Fruit fly (Drosophila melanogaster) whole organism, embryonic: ENCODE measurements around the gene CG17349.

Source experiments
- B-H2 ChIP-seq: fragments of 200-800 bp; sonication (Bioruptor generic); optimal IDR thresholded peaks from 2 replicates; lab custom pipeline; 2018; ENCODE audit warnings: missing biosample characterization, mild to moderate bottlenecking, missing genetic modification characterization
- CG10431 ChIP-seq: fragments of 200-800 bp; sonication (Bioruptor generic); optimal IDR thresholded peaks from 3 replicates; lab custom pipeline; 2018; ENCODE audit warnings: missing biosample characterization, mild to moderate bottlenecking, missing genetic modification characterization
- CG12236 ChIP-seq: fragments of 200-800 bp; sonication (Bioruptor generic); optimal IDR thresholded peaks from 2 replicates; lab custom pipeline; 2016; ENCODE audit warnings: missing biosample characterization, missing genetic modification characterization
- CG13894 ChIP-seq: fragments of 200-800 bp; sonication (Bioruptor generic); optimal IDR thresholded peaks from 3 replicates; lab custom pipeline; 2018; ENCODE audit warnings: missing biosample characterization, mild to moderate bottlenecking, missing genetic modification characterization, moderate library complexity
- CG14965 ChIP-seq: fragments of 200-800 bp; sonication (Bioruptor generic); optimal IDR thresholded peaks from 2 replicates; lab custom pipeline; 2016; ENCODE audit warnings: missing biosample characterization, missing genetic modification characterization, borderline replicate concordance
- CG15073 ChIP-seq: fragments of 200-800 bp; sonication (Bioruptor generic); optimal IDR thresholded peaks from 2 replicates; lab custom pipeline; 2016; ENCODE audit warnings: missing biosample characterization, missing genetic modification characterization
- CG1603 ChIP-seq: fragments of 200-800 bp; sonication (Bioruptor generic); optimal IDR thresholded peaks from 2 replicates; lab custom pipeline; 2019; ENCODE audit warnings: missing biosample characterization, mild to moderate bottlenecking, missing genetic modification characterization, moderate library complexity
- CG16779 ChIP-seq: fragments of 200-800 bp; sonication (Bioruptor generic); IDR thresholded peaks from 2 replicates; pipeline ENCODE4 v1.3.6; 2022; ENCODE audit warnings: missing biosample characterization, missing genetic modification characterization
- CG16815 ChIP-seq: fragments of 200-800 bp; sonication (Bioruptor generic); optimal IDR thresholded peaks from 3 replicates; lab custom pipeline; 2017; ENCODE audit warnings: missing biosample characterization, mild to moderate bottlenecking, missing genetic modification characterization
- CG17359 ChIP-seq: fragments of 200-800 bp; sonication (Bioruptor generic); optimal IDR thresholded peaks from 3 replicates; lab custom pipeline; 2018; ENCODE audit warnings: missing biosample characterization, mild to moderate bottlenecking, missing genetic modification characterization, moderate library complexity
- CG18599 ChIP-seq: fragments of 200-800 bp; sonication (Bioruptor generic); optimal IDR thresholded peaks from 3 replicates; lab custom pipeline; 2017; ENCODE audit warnings: missing biosample characterization, missing genetic modification characterization, mild to moderate bottlenecking, moderate library complexity, missing genetic modification reagents
- CG2202 ChIP-seq: fragments of 200-800 bp; sonication (Bioruptor generic); optimal IDR thresholded peaks from 2 replicates; lab custom pipeline; 2018; ENCODE audit warnings: missing biosample characterization, mild to moderate bottlenecking, missing genetic modification characterization
- CG33213 ChIP-seq: fragments of 200-800 bp; sonication (Bioruptor generic); optimal IDR thresholded peaks from 3 replicates; lab custom pipeline; 2016; ENCODE audit warnings: missing biosample characterization, missing genetic modification characterization
- CG3847 ChIP-seq: fragments of 200-800 bp; sonication (Bioruptor generic); IDR thresholded peaks from 2 replicates; pipeline ENCODE4 v1.3.6; 2022; ENCODE audit warnings: missing biosample characterization, missing genetic modification characterization
- CG4854 ChIP-seq: fragments of 200-800 bp; sonication (Bioruptor generic); optimal IDR thresholded peaks from 2 replicates; lab custom pipeline; 2016; ENCODE audit warnings: missing biosample characterization, missing genetic modification characterization, inconsistent platforms
- CG6683 ChIP-seq: fragments of 200-800 bp; sonication (Bioruptor generic); optimal IDR thresholded peaks from 2 replicates; lab custom pipeline; 2017; ENCODE audit warnings: missing biosample characterization, mild to moderate bottlenecking, missing genetic modification characterization, missing genetic modification reagents
- CHES-1-like ChIP-seq: fragments of 200-800 bp; sonication (Bioruptor generic); optimal IDR thresholded peaks from 2 replicates; lab custom pipeline; 2016; ENCODE audit warnings: missing biosample characterization, missing genetic modification characterization
- Drgx ChIP-seq: fragments of 200-800 bp; sonication (Bioruptor generic); IDR thresholded peaks from 2 replicates; pipeline ENCODE4 v1.3.6; 2022; ENCODE audit warnings: missing biosample characterization, missing genetic modification characterization
- E2f1 ChIP-seq: fragments of 200-800 bp; sonication (Bioruptor generic); IDR thresholded peaks from 2 replicates; pipeline ENCODE4 v1.3.6; 2022; ENCODE audit warnings: missing biosample characterization, missing genetic modification characterization
- Hey ChIP-seq: fragments of 200-800 bp; sonication (Bioruptor generic); optimal IDR thresholded peaks from 3 replicates; lab custom pipeline; 2018; ENCODE audit warnings: missing biosample characterization, mild to moderate bottlenecking, missing genetic modification characterization
- Hmx ChIP-seq: fragments of 200-800 bp; sonication (Bioruptor generic); optimal IDR thresholded peaks from 2 replicates; lab custom pipeline; 2016; ENCODE audit warnings: missing biosample characterization, missing genetic modification characterization
- Lhr ChIP-seq: fragments of 200-800 bp; sonication (Bioruptor generic); optimal IDR thresholded peaks from 3 replicates; lab custom pipeline; 2017; ENCODE audit warnings: mild to moderate bottlenecking, missing biosample characterization, missing genetic modification reagents, missing genetic modification characterization
- NC2β ChIP-seq: fragments of 200-800 bp; sonication (Bioruptor generic); optimal IDR thresholded peaks from 2 replicates; lab custom pipeline; 2016; ENCODE audit warnings: missing biosample characterization, missing genetic modification characterization
- Nf-YB ChIP-seq: fragments of 200-800 bp; sonication (Bioruptor generic); optimal IDR thresholded peaks from 3 replicates; lab custom pipeline; 2019; ENCODE audit warnings: missing biosample characterization, mild to moderate bottlenecking, missing genetic modification characterization, moderate library complexity
- NfI ChIP-seq: fragments of 200-800 bp; sonication (Bioruptor generic); optimal IDR thresholded peaks from 3 replicates; lab custom pipeline; 2018; ENCODE audit warnings: missing biosample characterization, mild to moderate bottlenecking, missing genetic modification characterization, moderate library complexity
- PHDP ChIP-seq: fragments of 200-800 bp; sonication (Bioruptor generic); optimal IDR thresholded peaks from 3 replicates; lab custom pipeline; 2018; ENCODE audit warnings: missing biosample characterization, mild to moderate bottlenecking, missing genetic modification characterization, moderate library complexity
- Sox102F ChIP-seq: fragments of 200-800 bp; sonication (Bioruptor generic); optimal IDR thresholded peaks from 2 replicates; lab custom pipeline; 2018; ENCODE audit warnings: missing biosample characterization, mild to moderate bottlenecking, missing genetic modification characterization, moderate library complexity
- Stat92E ChIP-seq, 3 experiments: fragments of >200 bp in 2 of 3; fragments of 200-800 bp in 1 of 3; sonication (Bioruptor generic) in 1 of 3; optimal IDR thresholded peaks; 2 replicates each; lab custom pipeline; 2017 to 2019; ENCODE audit warnings: missing biosample characterization in 3 of 3, missing genetic modification characterization in 3 of 3, mild to moderate bottlenecking in 1 of 3, moderate library complexity in 1 of 3
- Taf1 ChIP-seq: fragments of 200-800 bp; sonication (Bioruptor generic); IDR thresholded peaks from 2 replicates; pipeline ENCODE4 v1.3.6; 2022; ENCODE audit warnings: missing biosample characterization, missing genetic modification characterization
- ato ChIP-seq: fragments of 200-800 bp; sonication (Bioruptor generic); IDR thresholded peaks from 2 replicates; pipeline ENCODE4 v1.3.6; 2022; ENCODE audit warnings: missing biosample characterization, missing genetic modification characterization; ENCODE audit not compliant: partially characterized antibody
- bsh ChIP-seq, 2 experiments: fragments of 200-800 bp; sonication (Bioruptor generic); optimal IDR thresholded peaks; 2 replicates each; lab custom pipeline; 2017 to 2018; ENCODE audit warnings: mild to moderate bottlenecking in 2 of 2, missing biosample characterization in 2 of 2, missing genetic modification characterization in 2 of 2, moderate library complexity in 1 of 2
- chinmo ChIP-seq: fragments of 200-800 bp; sonication (Bioruptor generic); IDR thresholded peaks from 4 replicates; pipeline ENCODE4 v1.3.6; 2022; ENCODE audit warnings: missing biosample characterization, missing genetic modification characterization; ENCODE audit not compliant: partially characterized antibody
- chm ChIP-seq: fragments of 200-800 bp; sonication (Bioruptor generic); IDR thresholded peaks from 2 replicates; pipeline ENCODE4 v1.3.6; 2022; ENCODE audit warnings: missing biosample characterization, missing genetic modification characterization
- croc ChIP-seq: fragments of 200-800 bp; sonication (Bioruptor generic); conservative IDR thresholded peaks from 3 replicates; pipeline ENCODE4 v1.3.6; 2022; ENCODE audit warnings: missing biosample characterization, missing genetic modification characterization
- crol ChIP-seq: fragments of 200-800 bp; sonication (Bioruptor generic); IDR thresholded peaks from 2 replicates; pipeline ENCODE4 v1.3.6; 2022; ENCODE audit warnings: missing biosample characterization, missing genetic modification characterization
- ewg ChIP-seq: fragments of 200-800 bp; sonication (Bioruptor generic); optimal IDR thresholded peaks from 3 replicates; lab custom pipeline; 2017; ENCODE audit warnings: mild to moderate bottlenecking, missing biosample characterization, missing genetic modification reagents, missing genetic modification characterization
- fd64A ChIP-seq: fragments of 200-800 bp; sonication (Bioruptor generic); optimal IDR thresholded peaks from 3 replicates; lab custom pipeline; 2018; ENCODE audit warnings: missing biosample characterization, mild to moderate bottlenecking, missing genetic modification characterization
- gem ChIP-seq: fragments of 200-800 bp; sonication (Bioruptor generic); optimal IDR thresholded peaks from 2 replicates; lab custom pipeline; 2019; ENCODE audit warnings: missing biosample characterization, mild to moderate bottlenecking, missing genetic modification characterization, moderate library complexity
- gt ChIP-seq: fragments of 200-800 bp; sonication (Bioruptor generic); IDR thresholded peaks from 2 replicates; pipeline ENCODE4 v1.3.6; 2022; ENCODE audit warnings: missing biosample characterization, missing genetic modification characterization
- lab ChIP-seq: fragments of 200-800 bp; sonication (Bioruptor generic); optimal IDR thresholded peaks from 3 replicates; lab custom pipeline; 2017; ENCODE audit warnings: missing biosample characterization, missing genetic modification characterization, mild to moderate bottlenecking, moderate library complexity, missing genetic modification reagents
- mld ChIP-seq: fragments of 200-800 bp; sonication (Bioruptor generic); IDR thresholded peaks from 3 replicates; pipeline ENCODE4 v1.3.6; 2022; ENCODE audit warnings: missing biosample characterization, missing genetic modification characterization; ENCODE audit not compliant: partially characterized antibody
- nerfin-1 ChIP-seq: fragments of 200-800 bp; sonication (Bioruptor generic); optimal IDR thresholded peaks from 3 replicates; lab custom pipeline; 2019; ENCODE audit warnings: missing biosample characterization, mild to moderate bottlenecking, missing genetic modification characterization, moderate library complexity
- org-1 ChIP-seq: fragments of 200-800 bp; sonication (Bioruptor generic); optimal IDR thresholded peaks from 2 replicates; lab custom pipeline; 2017; ENCODE audit warnings: missing biosample characterization, missing genetic modification characterization
- pros ChIP-seq: fragments of 200-800 bp; sonication (Bioruptor generic); optimal IDR thresholded peaks from 3 replicates; lab custom pipeline; 2019; ENCODE audit warnings: missing biosample characterization, mild to moderate bottlenecking, missing genetic modification characterization, moderate library complexity
- row ChIP-seq: fragments of 200-800 bp; sonication (Bioruptor generic); IDR thresholded peaks from 3 replicates; pipeline ENCODE4 v1.3.6; 2022; ENCODE audit warnings: missing biosample characterization, missing genetic modification characterization
- sd ChIP-seq: fragments of 200-800 bp; sonication (Bioruptor generic); optimal IDR thresholded peaks from 3 replicates; lab custom pipeline; 2018; ENCODE audit warnings: missing biosample characterization, mild to moderate bottlenecking, missing genetic modification characterization, moderate library complexity
- sens ChIP-seq: fragments of 200-800 bp; sonication (Bioruptor generic); peaks from one replicate; lab custom pipeline; 2016; ENCODE audit warnings: missing biosample characterization, missing genetic modification characterization
- tio ChIP-seq: fragments of 200-800 bp; sonication (Bioruptor generic); optimal IDR thresholded peaks from 2 replicates; lab custom pipeline; 2017; ENCODE audit warnings: missing biosample characterization, missing genetic modification characterization, inconsistent platforms
- unpg ChIP-seq: fragments of 200-800 bp; sonication (Bioruptor generic); optimal IDR thresholded peaks from 3 replicates; lab custom pipeline; 2018; ENCODE audit warnings: missing biosample characterization, mild to moderate bottlenecking, missing genetic modification characterization, moderate library complexity
- vvl ChIP-seq: fragments of 200-800 bp; sonication (Bioruptor generic); IDR thresholded peaks from 2 replicates; pipeline ENCODE4 v1.3.6; 2022; ENCODE audit warnings: missing biosample characterization, missing genetic modification characterization

Gene CG17349

DNA sequence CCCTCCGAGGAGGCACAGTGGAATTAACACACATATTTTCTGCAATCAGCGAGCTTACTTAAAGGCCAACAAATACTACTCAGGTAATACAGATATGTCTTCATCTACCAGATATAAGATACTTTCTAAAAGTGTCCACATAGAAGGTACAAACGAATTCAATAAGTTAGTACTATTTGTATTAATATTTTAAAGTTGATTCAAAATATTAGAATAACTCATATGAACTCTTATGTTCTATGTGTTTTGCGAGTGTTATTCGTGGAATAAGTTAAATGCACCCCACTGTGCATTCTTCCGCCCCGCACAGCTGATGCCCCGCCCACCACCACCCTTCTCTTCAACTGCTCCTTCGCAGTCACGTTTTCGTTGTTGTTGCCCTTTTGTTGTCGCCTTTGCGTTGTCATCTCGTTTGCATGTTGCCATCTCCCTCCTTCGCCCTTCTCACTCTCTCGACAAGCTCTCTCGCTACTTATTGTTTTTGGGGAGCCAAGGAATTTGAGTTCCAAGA lies 8.6 kb upstream of the CG17349 start (continued):
- TF ChIP-seq Lhr (no peak), CG4854 (no peak), CHES-1-like (GFP tag; lab: Kevin White, UChicago) (no peak), NC2β (no peak), chm (GFP tag; lab: Robert Waterston, UW) (0 out of 2 replicates have a peak, but pooled peaks have one; percentile 13), Drgx (peak; percentile 53; the same call in 1 of the 2 replicates), CG10431 (GFP tag; lab: Kevin White, UChicago) (no peak), Hey (no peak), sd (tag; lab: Kevin White, UChicago) (peak; percentile 67), Nf-YB (no peak), PHDP (tag; lab: Kevin White, UChicago) (peak; percentile 24), bsh (GFP tag; optimal IDR thresholded peaks at IDR 0.05; lab: Kevin White, UChicago) (peak; percentile 1 to 17), CG6683 (no peak), row (GFP tag; lab: Robert Waterston, UW) (peak; percentile 20; the same call in 2 of the 3 replicates), lab (GFP tag; lab: Kevin White, UChicago) (no peak), NfI (no peak), gt (no peak), Sox102F (GFP tag; lab: Kevin White, UChicago) (peak; percentile 24), CG33213 (GFP tag; lab: Kevin White, UChicago) (no peak), CG14965 (GFP tag; lab: Kevin White, UChicago) (no peak), CG16779 (GFP tag; lab: Robert Waterston, UW) (no peak), crol (GFP tag; lab: Robert Waterston, UW) (peak; percentile 69), CG1603 (tag; lab: Kevin White, UChicago) (peak; percentile 44), gem (peak; percentile 34), CG12236 (no peak), CG15073 (no peak), mld (GFP tag; lab: Robert Waterston, UW) (no peak), E2f1 (no peak), fd64A (no peak), Hmx (no peak), org-1 (GFP tag; lab: Kevin White, UChicago) (no peak), ato (GFP tag; lab: Robert Waterston, UW) (no peak), CG18599 (GFP tag; lab: Kevin White, UChicago) (no peak), Stat92E (GFP tag; optimal IDR thresholded peaks at IDR 0.05; lab: Kevin White, UChicago) (peak in 1 of 3 experiments; percentile 71), sens (GFP tag; lab: Kevin White, UChicago) (peak; percentile 80), CG2202 (tag; lab: Kevin White, UChicago) (no peak), Taf1 (GFP tag; lab: Robert Waterston, UW) (no peak), CG13894 (tag; lab: Kevin White, UChicago) (no peak), B-H2 (no peak), nerfin-1 (no peak), CG16815 (no peak), CG17359 (tag; lab: Kevin White, UChicago) (no peak), vvl (GFP tag; lab: Robert Waterston, UW) (no peak), ewg (no peak), tio (no peak), chinmo (GFP tag; lab: Robert Waterston, UW) (no peak), CG3847 (GFP tag; lab: Robert Waterston, UW) (no peak), croc (GFP tag; lab: Robert Waterston, UW) (no peak), unpg (peak; percentile 5), pros (GFP tag; lab: Kevin White, UChicago) (no peak)
